Worm (Caenorhabditis elegans): Measurements from ENCODE around the gene F12E12.1.

DNA sequence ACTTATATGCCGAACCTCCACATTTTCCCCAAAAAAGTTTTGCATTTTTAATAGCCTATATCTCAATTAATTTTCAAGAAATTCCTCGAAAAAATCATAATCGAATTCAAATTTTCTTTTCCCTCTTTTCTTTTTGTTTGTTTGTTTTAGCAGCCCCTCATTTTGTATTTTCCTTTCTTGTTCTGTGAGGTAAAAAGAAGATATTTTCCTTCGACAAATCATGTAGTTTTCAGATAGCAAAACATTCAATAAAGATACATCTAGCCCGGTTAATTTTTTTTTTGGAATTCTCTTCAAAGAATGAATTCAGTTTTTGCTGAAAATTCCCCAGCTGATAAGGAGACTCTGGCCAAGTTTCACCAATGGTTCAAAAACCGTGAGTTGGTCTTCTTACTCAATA lies 34.0 kb downstream of the F12E12.1 start, which contains the start of gene T24E12.3:
- no peak for TF ChIP-seq hmbx-1 (tag; optimal IDR thresholded peaks at IDR 0.05)
- no peak for TF ChIP-seq ceh-13 (GFP tag; optimal IDR thresholded peaks at IDR 0.05)
- no peak for TF ChIP-seq flt-1 (GFP tag; IDR thresholded peaks at IDR 0.05)
- no peak for TF ChIP-seq B0310.2 (tag; optimal IDR thresholded peaks at IDR 0.05)
- TF ChIP-seq ama-1 (optimal IDR thresholded peaks at IDR 0.05), result no peak
- no peak for TF ChIP-seq scrt-1 (GFP tag; IDR thresholded peaks at IDR 0.05)
- TF ChIP-seq ceh-36 (tag; optimal IDR thresholded peaks at IDR 0.05), result no peak
- no peak for TF ChIP-seq F13C5.2 (tag; optimal IDR thresholded peaks at IDR 0.05)
- TF ChIP-seq ets-7 (tag; optimal IDR thresholded peaks at IDR 0.05), result no peak

All from whole organism, early embryonic.